Worm (Caenorhabditis elegans) whole organism, L3 larva: ENCODE measurements around the gene Y61A9LA.10.
"Not testable (repeated sequence)": the region's sequence is repeated elsewhere in the genome, so short reads cannot be mapped to it uniquely, and the experiment has no call there.

Experiments used
- R02D3.7 ChIP-seq: fragments of 150-350 bp; optimal IDR thresholded peaks from 2 replicates; lab custom pipeline; 2014; ENCODE audit warnings: missing biosample characterization, missing genetic modification characterization
- ZK546.5 ChIP-seq: sonication (generic microtip); optimal IDR thresholded peaks from 2 replicates; lab custom pipeline; 2017; ENCODE audit warnings: missing biosample characterization, missing genetic modification characterization
- ceh-16 ChIP-seq: sonication (generic microtip); optimal IDR thresholded peaks from 2 replicates; lab custom pipeline; 2017; ENCODE audit warnings: missing biosample characterization, missing genetic modification characterization
- ceh-9 ChIP-seq: sonication (generic microtip); optimal IDR thresholded peaks from 2 replicates; lab custom pipeline; 2018; ENCODE audit warnings: missing biosample characterization, missing genetic modification characterization
- daf-12 ChIP-seq: fragments of 150-350 bp; optimal IDR thresholded peaks from 2 replicates; lab custom pipeline; 2014; ENCODE audit warnings: missing biosample characterization, missing genetic modification reagents, missing genetic modification characterization
- egl-27 ChIP-seq: sonication (generic microtip); optimal IDR thresholded peaks from 4 replicates; lab custom pipeline; 2017; ENCODE audit warnings: missing biosample characterization, missing genetic modification reagents, missing genetic modification characterization
- egl-5 ChIP-seq: fragments of 150-350 bp; optimal IDR thresholded peaks from 2 replicates; lab custom pipeline; 2017; ENCODE audit warnings: missing biosample characterization, missing genetic modification reagents, missing genetic modification characterization, inconsistent platforms
- elt-1 ChIP-seq: fragments of 150-350 bp; optimal IDR thresholded peaks from 2 replicates; lab custom pipeline; 2014; ENCODE audit warnings: missing biosample characterization, missing genetic modification characterization
- elt-2 ChIP-seq: sonication (generic microtip); optimal IDR thresholded peaks from 2 replicates; lab custom pipeline; 2016; ENCODE audit warnings: missing genetic modification reagents, mild to moderate bottlenecking, missing genetic modification characterization, missing compliant biosample characterization
- elt-3 ChIP-seq, 3 experiments: fragments of 150-350 bp in 1 of 3; sonication (generic microtip) in 2 of 3; optimal IDR thresholded peaks; 2 replicates in 2 of 3; 4 replicates in 1 of 3; lab custom pipeline; 2014 to 2017; ENCODE audit warnings: missing biosample characterization in 3 of 3, missing genetic modification characterization in 3 of 3
- eor-1 ChIP-seq, 2 experiments: fragments of 150-350 bp; optimal IDR thresholded peaks; 2 replicates each; lab custom pipeline; 2014 to 2018; ENCODE audit warnings: missing biosample characterization in 2 of 2, missing genetic modification characterization in 2 of 2
- fkh-10 ChIP-seq: sonication (generic microtip); optimal IDR thresholded peaks from 2 replicates; lab custom pipeline; 2017; ENCODE audit warnings: missing biosample characterization, missing genetic modification reagents, missing genetic modification characterization
- fkh-2 ChIP-seq: fragments of 150-350 bp; optimal IDR thresholded peaks from 2 replicates; lab custom pipeline; 2014; ENCODE audit warnings: missing biosample characterization, missing genetic modification reagents, missing genetic modification characterization
- jun-1 ChIP-seq: fragments of 150-350 bp; optimal IDR thresholded peaks from 2 replicates; lab custom pipeline; 2014; ENCODE audit warnings: missing biosample characterization, missing genetic modification reagents, missing genetic modification characterization
- lin-15B ChIP-seq: fragments of 150-350 bp; optimal IDR thresholded peaks from 2 replicates; lab custom pipeline; 2014; ENCODE audit warnings: missing biosample characterization, missing genetic modification characterization
- lsy-12 ChIP-seq: sonication (generic microtip); optimal IDR thresholded peaks from 2 replicates; lab custom pipeline; 2016; ENCODE audit warnings: mild to moderate bottlenecking, missing genetic modification characterization, missing compliant biosample characterization
- mdl-1 ChIP-seq: fragments of 150-350 bp; optimal IDR thresholded peaks from 2 replicates; lab custom pipeline; 2014; ENCODE audit warnings: missing biosample characterization, missing genetic modification characterization
- mml-1 ChIP-seq: fragments of 150-350 bp; sonication (generic microtip); optimal IDR thresholded peaks from 3 replicates; lab custom pipeline; 2014; ENCODE audit warnings: missing biosample characterization, missing genetic modification characterization
- nfya-1 ChIP-seq: sonication (generic microtip); optimal IDR thresholded peaks from 2 replicates; lab custom pipeline; 2017; ENCODE audit warnings: missing genetic modification characterization, mild to moderate bottlenecking, missing compliant biosample characterization, antibody characterized with exemption, moderate library complexity; ENCODE audit not compliant: insufficient read depth
- nhr-11 ChIP-seq: fragments of 150-350 bp; optimal IDR thresholded peaks from 2 replicates; lab custom pipeline; 2014; ENCODE audit warnings: missing biosample characterization, missing genetic modification characterization
- nhr-12 ChIP-seq: fragments of 150-350 bp; optimal IDR thresholded peaks from 2 replicates; lab custom pipeline; 2014; ENCODE audit warnings: missing biosample characterization, missing genetic modification characterization
- nhr-237 ChIP-seq: fragments of 150-350 bp; optimal IDR thresholded peaks from 2 replicates; lab custom pipeline; 2014; ENCODE audit warnings: missing biosample characterization, missing genetic modification characterization
- nhr-25 ChIP-seq: sonication (generic microtip); optimal IDR thresholded peaks from 2 replicates; lab custom pipeline; 2017; ENCODE audit warnings: missing biosample characterization, missing genetic modification characterization
- nhr-28 ChIP-seq: fragments of 150-350 bp; optimal IDR thresholded peaks from 2 replicates; lab custom pipeline; 2014; ENCODE audit warnings: missing biosample characterization, missing genetic modification characterization
- nhr-43 ChIP-seq: sonication (generic microtip); optimal IDR thresholded peaks from 2 replicates; lab custom pipeline; 2016; ENCODE audit warnings: mild to moderate bottlenecking, missing genetic modification characterization, missing compliant biosample characterization; ENCODE audit not compliant: poor library complexity, severe bottlenecking
- nhr-76 ChIP-seq: fragments of 150-350 bp; sonication (generic microtip); optimal IDR thresholded peaks from 5 replicates; lab custom pipeline; 2014; ENCODE audit warnings: missing biosample characterization, missing genetic modification characterization
- nhr-77 ChIP-seq: fragments of 150-350 bp; optimal IDR thresholded peaks from 2 replicates; lab custom pipeline; 2014; ENCODE audit warnings: missing biosample characterization, missing genetic modification characterization
- pha-4 ChIP-seq: fragments of 150-350 bp; optimal IDR thresholded peaks from 2 replicates; lab custom pipeline; 2014; ENCODE audit warnings: missing biosample characterization, missing genetic modification reagents, missing genetic modification characterization
- sea-2 ChIP-seq: fragments of 150-350 bp; sonication (generic microtip); optimal IDR thresholded peaks from 4 replicates; lab custom pipeline; 2014; ENCODE audit warnings: missing biosample characterization, missing genetic modification reagents, missing genetic modification characterization
- snpc-4 ChIP-seq: fragments of 150-350 bp; optimal IDR thresholded peaks from 2 replicates; lab custom pipeline; 2014; ENCODE audit warnings: missing biosample characterization, missing genetic modification characterization
- tbx-2 ChIP-seq: sonication (generic microtip); optimal IDR thresholded peaks from 2 replicates; lab custom pipeline; 2016; ENCODE audit warnings: mild to moderate bottlenecking, missing genetic modification characterization, missing compliant biosample characterization
- unc-39 ChIP-seq: sonication (generic microtip); optimal IDR thresholded peaks from 4 replicates; lab custom pipeline; 2017; ENCODE audit warnings: missing biosample characterization, missing genetic modification characterization
- unc-62 ChIP-seq: fragments of 150-350 bp; sonication (generic microtip); optimal IDR thresholded peaks from 4 replicates; lab custom pipeline; 2014; ENCODE audit warnings: missing biosample characterization, missing genetic modification reagents, missing genetic modification characterization
- zag-1 ChIP-seq: fragments of 150-350 bp; optimal IDR thresholded peaks from 2 replicates; lab custom pipeline; 2014; ENCODE audit warnings: missing biosample characterization, missing genetic modification characterization
- ztf-11 ChIP-seq: fragments of 150-350 bp; optimal IDR thresholded peaks from 2 replicates; lab custom pipeline; 2014; ENCODE audit warnings: missing biosample characterization, missing genetic modification characterization
- ztf-4 ChIP-seq: fragments of 150-350 bp; optimal IDR thresholded peaks from 2 replicates; lab custom pipeline; 2014; ENCODE audit warnings: missing biosample characterization, missing genetic modification characterization

Y61A9LA.10 gene

ce11 chrV:4585009-4585408 is 30.6 kb downstream of the Y61A9LA.10 start, which contains the start of gene Y61A9LA.1:
Gene Y61A9LA.1 (plus strand): TSS chrV:4585309.
- TF ChIP-seq ceh-16 (tag; lab: Kevin White, UChicago) (no peak), ztf-4 (tag; lab: Kevin White, UChicago) (no peak), ceh-9 (tag; lab: Kevin White, UChicago) (no peak), lsy-12 (no peak), elt-1 (tag; lab: Kevin White, UChicago) (no peak), nfya-1 (tag; lab: Kevin White, UChicago) (no peak), unc-62 (GFP tag; lab: Kevin White, UChicago) (no peak), jun-1 (tag; lab: Kevin White, UChicago) (no peak), sea-2 (GFP tag; lab: Kevin White, UChicago) (no peak), mml-1 (tag; lab: Kevin White, UChicago) (no peak), egl-27 (tag; lab: Kevin White, UChicago) (no peak), eor-1 (tag; optimal IDR thresholded peaks at IDR 0.05; lab: Kevin White, UChicago) (no peak), elt-2 (tag; lab: Kevin White, UChicago) (no peak), nhr-237 (tag; lab: Kevin White, UChicago) (no peak), tbx-2 (tag; lab: Kevin White, UChicago) (no peak), nhr-25 (no peak), fkh-10 (GFP tag; lab: Kevin White, UChicago) (no peak), ZK546.5 (no peak)

ce11 chrV:4580594-4580993 is 35.0 kb downstream of the Y61A9LA.10 start:
- TF ChIP-seq unc-62 (GFP tag; lab: Kevin White, UChicago) = no peak
- no peak for TF ChIP-seq pha-4 (tag; lab: Kevin White, UChicago)
- TF ChIP-seq mdl-1 = no peak
- TF ChIP-seq sea-2 (GFP tag; lab: Kevin White, UChicago) = no peak
- no peak for TF ChIP-seq lin-15B (tag; lab: Kevin White, UChicago)
- TF ChIP-seq fkh-2 (tag; lab: Kevin White, UChicago) = no peak
- no peak for TF ChIP-seq unc-39 (tag; lab: Kevin White, UChicago)
- TF ChIP-seq nhr-77 (tag; lab: Kevin White, UChicago) = no peak
- TF ChIP-seq elt-3 (tag; optimal IDR thresholded peaks at IDR 0.05; lab: Kevin White, UChicago) = no peak
- TF ChIP-seq ceh-9 (tag; lab: Kevin White, UChicago) = no peak
- TF ChIP-seq ceh-16 (tag; lab: Kevin White, UChicago) = no peak
- TF ChIP-seq nhr-11 (tag; lab: Kevin White, UChicago) = no peak
- TF ChIP-seq daf-12 (tag; lab: Kevin White, UChicago) = no peak
- TF ChIP-seq zag-1 (tag; lab: Kevin White, UChicago) = no peak
- no peak for TF ChIP-seq R02D3.7 (tag; lab: Kevin White, UChicago)
- TF ChIP-seq elt-1 (tag; lab: Kevin White, UChicago) = no peak
- TF ChIP-seq, all 47 proteins: peak for 0

ce11 chrV:4575458-4575857 is 40.2 kb downstream of the Y61A9LA.10 start:
- TF ChIP-seq nhr-12 = no peak
- TF ChIP-seq egl-5 (tag; lab: Kevin White, UChicago) = no peak
- no peak for TF ChIP-seq ztf-11
- no peak for TF ChIP-seq nhr-28
- TF ChIP-seq snpc-4 (tag; lab: Kevin White, UChicago) = no peak
- no peak for TF ChIP-seq ZK546.5
- no peak for TF ChIP-seq elt-3 (tag; optimal IDR thresholded peaks at IDR 0.05; lab: Kevin White, UChicago)
- no peak for TF ChIP-seq nhr-25
- TF ChIP-seq nfya-1 (tag; lab: Kevin White, UChicago) = peak; percentile 96

ce11 chrV:4573824-4574223 is 41.8 kb downstream of the Y61A9LA.10 start, which contains the start of gene hpo-39:
Gene hpo-39 (minus strand): TSS chrV:4573924.
- not testable (repeated sequence) for TF ChIP-seq nhr-28, lsy-12, nhr-76
- TF ChIP-seq, all 47 proteins: peak for 0; not testable (repeated sequence) for 47

ce11 chrV:4571997-4572396 is 43.6 kb downstream of the Y61A9LA.10 start:
- no peak for TF ChIP-seq nhr-43 (tag; lab: Kevin White, UChicago)
- TF ChIP-seq nfya-1 (tag; lab: Kevin White, UChicago) = peak; percentile 97
